Worm (Caenorhabditis elegans) whole organism, young adult: Measurements from ENCODE around the gene F42A6.2.

Experiments used
- B0019.2 ChIP-seq: fragments of 200-800 bp; sonication (Bioruptor generic); conservative IDR thresholded peaks from 2 replicates; pipeline ENCODE4 v1.3.6; 2022; ENCODE audit warnings: missing genetic modification reagents, missing genetic modification characterization, missing compliant biosample characterization
- B0261.1 ChIP-seq: sonication (generic microtip); optimal IDR thresholded peaks from 2 replicates; lab custom pipeline; 2016; ENCODE audit warnings: mild to moderate bottlenecking, missing genetic modification characterization, moderate library complexity, missing compliant biosample characterization
- B0336.3 ChIP-seq: fragments of 200-800 bp; sonication (Bioruptor generic); IDR thresholded peaks from 2 replicates; pipeline ENCODE4 v1.3.6; 2022; ENCODE audit warnings: missing genetic modification characterization, missing compliant biosample characterization
- F39B2.1 ChIP-seq: fragments of 200-800 bp; sonication (Bioruptor generic); IDR thresholded peaks from 2 replicates; pipeline ENCODE4 v1.3.6; 2022; ENCODE audit warnings: missing genetic modification reagents, missing genetic modification characterization, missing compliant biosample characterization
- F57C9.4 ChIP-seq: sonication (generic microtip); optimal IDR thresholded peaks from 2 replicates; lab custom pipeline; 2017; ENCODE audit warnings: mild to moderate bottlenecking, missing genetic modification characterization, missing compliant biosample characterization
- T07F8.4 ChIP-seq: sonication (generic microtip); optimal IDR thresholded peaks from 2 replicates; lab custom pipeline; 2016; ENCODE audit warnings: mild to moderate bottlenecking, missing genetic modification characterization, moderate library complexity, missing compliant biosample characterization
- Y53G8AR.9 ChIP-seq: fragments of 200-800 bp; sonication (Bioruptor generic); conservative IDR thresholded peaks from 2 replicates; pipeline ENCODE4 v1.3.6; 2022; ENCODE audit warnings: missing genetic modification reagents, missing genetic modification characterization, missing compliant biosample characterization
- aptf-2 ChIP-seq: fragments of 200-800 bp; sonication (Bioruptor generic); conservative IDR thresholded peaks from 2 replicates; pipeline ENCODE4 v1.3.6; 2022; ENCODE audit warnings: missing genetic modification reagents, missing genetic modification characterization, missing compliant biosample characterization
- athp-1 ChIP-seq: sonication (generic microtip); optimal IDR thresholded peaks from 2 replicates; lab custom pipeline; 2017; ENCODE audit warnings: mild to moderate bottlenecking, missing genetic modification characterization, missing compliant biosample characterization
- attf-3 ChIP-seq: fragments of 200-800 bp; sonication (Bioruptor generic); conservative IDR thresholded peaks from 2 replicates; pipeline ENCODE4 v1.3.6; 2022; ENCODE audit warnings: missing genetic modification reagents, missing genetic modification characterization, missing compliant biosample characterization
- cebp-1 ChIP-seq, 2 experiments: fragments of 200-800 bp in 1 of 2; sonication (Bioruptor generic) in 1 of 2; sonication (generic microtip) in 1 of 2; IDR thresholded peaks in 1 of 2; optimal IDR thresholded peaks in 1 of 2; 2 replicates each; pipeline versions ENCODE4 v1.3.6 to Lab custom; 2017 to 2022; ENCODE audit warnings: missing compliant biosample characterization in 2 of 2, missing genetic modification characterization in 2 of 2, mild to moderate bottlenecking in 1 of 2, missing genetic modification reagents in 1 of 2, moderate library complexity in 1 of 2
- chd-7 ChIP-seq: sonication (generic microtip); optimal IDR thresholded peaks from 2 replicates; lab custom pipeline; 2016; ENCODE audit warnings: mild to moderate bottlenecking, missing genetic modification characterization, moderate library complexity, missing compliant biosample characterization
- dox-1 ChIP-seq: fragments of 200-800 bp; sonication (Bioruptor generic); IDR thresholded peaks from 2 replicates; pipeline ENCODE4 v1.3.6; 2022; ENCODE audit warnings: missing genetic modification reagents, missing genetic modification characterization, missing compliant biosample characterization
- ekl-4 ChIP-seq: fragments of 200-800 bp; sonication (Bioruptor generic); IDR thresholded peaks from 2 replicates; pipeline ENCODE4 v1.3.6; 2022; ENCODE audit warnings: missing genetic modification reagents, missing genetic modification characterization, missing compliant biosample characterization
- ets-4 ChIP-seq: fragments of 200-800 bp; sonication (Bioruptor generic); optimal IDR thresholded peaks from 2 replicates; lab custom pipeline; 2018; ENCODE audit warnings: mild to moderate bottlenecking, missing genetic modification characterization, missing compliant biosample characterization
- hmg-1.2 ChIP-seq: fragments of 200-800 bp; sonication (Bioruptor generic); IDR thresholded peaks from 2 replicates; pipeline ENCODE4 v1.3.6; 2022; ENCODE audit warnings: missing genetic modification reagents, missing genetic modification characterization, missing compliant biosample characterization
- hrde-1 ChIP-seq: sonication (generic microtip); optimal IDR thresholded peaks from 2 replicates; lab custom pipeline; 2016; ENCODE audit warnings: missing genetic modification characterization, mild to moderate bottlenecking, missing compliant biosample characterization, moderate library complexity, missing genotype, missing genetic modification reagents, borderline replicate concordance
- let-526 ChIP-seq: fragments of 200-800 bp; sonication (Bioruptor generic); IDR thresholded peaks from 2 replicates; pipeline ENCODE4 v1.3.6; 2022; ENCODE audit warnings: missing genetic modification reagents, missing genetic modification characterization, missing compliant biosample characterization
- lin-40 ChIP-seq: sonication (generic microtip); optimal IDR thresholded peaks from 2 replicates; lab custom pipeline; 2016; ENCODE audit warnings: missing genetic modification characterization, mild to moderate bottlenecking, missing compliant biosample characterization, missing genotype, missing genetic modification reagents
- madf-3 ChIP-seq: fragments of 200-800 bp; sonication (Bioruptor generic); IDR thresholded peaks from 2 replicates; pipeline ENCODE4 v1.3.6; 2022; ENCODE audit warnings: missing genetic modification reagents, missing genetic modification characterization, missing compliant biosample characterization
- madf-6 ChIP-seq: fragments of 200-800 bp; sonication (Bioruptor generic); IDR thresholded peaks from 2 replicates; pipeline ENCODE4 v1.3.6; 2022; ENCODE audit warnings: missing genetic modification reagents, missing genetic modification characterization, missing compliant biosample characterization
- mcd-1 ChIP-seq: fragments of 200-800 bp; sonication (Bioruptor generic); IDR thresholded peaks from 2 replicates; pipeline ENCODE4 v1.3.6; 2022; ENCODE audit warnings: missing genetic modification reagents, missing genetic modification characterization, missing compliant biosample characterization
- nfya-2 ChIP-seq: fragments of 200-800 bp; sonication (Bioruptor generic); IDR thresholded peaks from 2 replicates; pipeline ENCODE4 v1.3.6; 2022; ENCODE audit warnings: missing genetic modification reagents, missing genetic modification characterization, missing compliant biosample characterization
- nfyb-1 ChIP-seq: fragments of 200-800 bp; sonication (Bioruptor generic); IDR thresholded peaks from 2 replicates; pipeline ENCODE4 v1.3.6; 2022; ENCODE audit warnings: missing genetic modification reagents, missing genetic modification characterization, missing compliant biosample characterization
- repo-1 ChIP-seq: sonication (generic microtip); optimal IDR thresholded peaks from 2 replicates; lab custom pipeline; 2017; ENCODE audit warnings: mild to moderate bottlenecking, missing genetic modification characterization, missing compliant biosample characterization
- snpc-1.3 ChIP-seq: sonication (generic microtip); optimal IDR thresholded peaks from 2 replicates; lab custom pipeline; 2017; ENCODE audit warnings: missing genetic modification characterization, mild to moderate bottlenecking, missing compliant biosample characterization, antibody characterized with exemption, moderate library complexity, missing genotype, missing genetic modification reagents; ENCODE audit not compliant: insufficient read depth
- snpc-4 ChIP-seq, 5 experiments: fragments of 150-350 bp in 1 of 5; sonication (generic microtip) in 4 of 5; optimal IDR thresholded peaks; 2 replicates each; lab custom pipeline; 2014 to 2018; ENCODE audit warnings: missing genetic modification characterization in 5 of 5, missing biosample characterization in 3 of 5, antibody characterized with exemption in 2 of 5, mild to moderate bottlenecking in 2 of 5, missing compliant biosample characterization in 2 of 5, missing genotype in 2 of 5, moderate library complexity in 2 of 5, missing genetic modification reagents in 1 of 5
- ztf-18 ChIP-seq: sonication (generic microtip); optimal IDR thresholded peaks from 2 replicates; lab custom pipeline; 2016; ENCODE audit warnings: missing genotype, mild to moderate bottlenecking, missing genetic modification characterization, missing compliant biosample characterization
- ztf-26 ChIP-seq: sonication (generic microtip); optimal IDR thresholded peaks from 2 replicates; lab custom pipeline; 2017; ENCODE audit warnings: missing genetic modification characterization, missing compliant biosample characterization
- ztf-28 ChIP-seq: fragments of 200-800 bp; sonication (Bioruptor generic); IDR thresholded peaks from 2 replicates; pipeline ENCODE4 v1.3.6; 2022; ENCODE audit warnings: missing genetic modification reagents, missing genetic modification characterization, missing compliant biosample characterization

Gene F42A6.2

ce11 chrIV:3378080-3378804, 37.0 kb downstream of the F42A6.2 start, which contains the start of gene otub-4:
otub-4 (minus strand) TSS chrIV:3378130.
- no peak for TF ChIP-seq cebp-1 (GFP tag; IDR thresholded peaks at IDR 0.05; lab: Robert Waterston, UW)
- TF ChIP-seq cebp-1 (tag; optimal IDR thresholded peaks at IDR 0.05; lab: Kevin White, UChicago), result peak; percentile 24
- no peak for TF ChIP-seq lin-40
- peak; percentile 58; the same call in 1 of the 2 replicates for TF ChIP-seq mcd-1 (GFP tag; lab: Robert Waterston, UW)
- TF ChIP-seq, all 124 proteins: peak for 2

ce11 chrIV:3382338-3382907, 41.2 kb downstream of the F42A6.2 start, which contains the start of gene B0546.3:
B0546.3 (minus strand) TSS chrIV:3382841.
- 0 out of 2 replicates have a peak, but pooled peaks have one; percentile 34 for TF ChIP-seq Y53G8AR.9 (GFP tag; lab: Robert Waterston, UW)
- 0 out of 2 replicates have a peak, but pooled peaks have one; percentile 29 for TF ChIP-seq B0336.3 (GFP tag; lab: Robert Waterston, UW)
- no peak for TF ChIP-seq nfya-2 (GFP tag; lab: Robert Waterston, UW)
- TF ChIP-seq ets-4, result no peak
- no peak for TF ChIP-seq snpc-1.3 (tag; lab: Kevin White, UChicago)
- 0 out of 2 replicates have a peak, but pooled peaks have one; percentile 10 for TF ChIP-seq dox-1 (GFP tag; lab: Robert Waterston, UW)
- TF ChIP-seq let-526 (GFP tag; lab: Robert Waterston, UW), result no peak
- TF ChIP-seq ztf-26, result peak; percentile 63
- TF ChIP-seq aptf-2 (GFP tag; lab: Robert Waterston, UW), result no peak
- TF ChIP-seq chd-7 (tag; lab: Kevin White, UChicago), result peak; percentile 39
- no peak for TF ChIP-seq B0019.2
- TF ChIP-seq ztf-28 (GFP tag; lab: Robert Waterston, UW), result no peak
- TF ChIP-seq F57C9.4 (tag; lab: Kevin White, UChicago), result peak; percentile 59
- TF ChIP-seq repo-1 (tag; lab: Kevin White, UChicago), result peak; percentile 54
- no peak for TF ChIP-seq hrde-1 (tag; lab: Kevin White, UChicago)
- TF ChIP-seq ekl-4 (GFP tag; lab: Robert Waterston, UW), result peak; percentile 47; the same call in 1 of the 2 replicates
- TF ChIP-seq attf-3 (GFP tag; lab: Robert Waterston, UW), result peak; percentile 30; the same call in 1 of the 2 replicates
- no peak for TF ChIP-seq snpc-4 (GFP tag; optimal IDR thresholded peaks at IDR 0.05; lab: Kevin White, UChicago)
- TF ChIP-seq snpc-4 (tag; optimal IDR thresholded peaks at IDR 0.05; lab: Kevin White, UChicago), result peak in 1 of 4 experiments; percentile 11
- TF ChIP-seq athp-1 (tag; lab: Kevin White, UChicago), result no peak
- TF ChIP-seq nfyb-1, result 0 out of 2 replicates have a peak, but pooled peaks have one; percentile 57
- TF ChIP-seq ztf-18 (tag; lab: Kevin White, UChicago), result no peak
- TF ChIP-seq hmg-1.2 (GFP tag; lab: Robert Waterston, UW), result no peak
- TF ChIP-seq madf-6 (GFP tag; lab: Robert Waterston, UW), result 0 out of 2 replicates have a peak, but pooled peaks have one; percentile 25
- TF ChIP-seq madf-3 (GFP tag; lab: Robert Waterston, UW), result no peak
- TF ChIP-seq, all 124 proteins: peak for 12

ce11 chrIV:3383203-3383602, 41.9 kb downstream of the F42A6.2 start:
- peak; percentile 65; the same call in 1 of the 2 replicates for TF ChIP-seq attf-3 (GFP tag; lab: Robert Waterston, UW)
- no peak for TF ChIP-seq T07F8.4 (tag; lab: Kevin White, UChicago)
- no peak for TF ChIP-seq F39B2.1 (GFP tag; lab: Robert Waterston, UW)
- TF ChIP-seq B0261.1, result no peak
- TF ChIP-seq let-526 (GFP tag; lab: Robert Waterston, UW), result no peak
- TF ChIP-seq, all 124 proteins: peak for 1
